Fruit fly (Drosophila melanogaster) whole organism, prepupa: ENCODE measurements around the gene dbr.

Source experiments
- CG7368 ChIP-seq: fragments of 200-800 bp; sonication (Bioruptor generic); optimal IDR thresholded peaks from 3 replicates; lab custom pipeline; 2016; ENCODE audit warnings: missing biosample characterization, missing genetic modification characterization
- achi ChIP-seq: fragments of 200-800 bp; sonication (Bioruptor generic); optimal IDR thresholded peaks from 3 replicates; lab custom pipeline; 2016; ENCODE audit warnings: missing biosample characterization, missing genetic modification characterization
- dac ChIP-seq: fragments of 200-800 bp; sonication (Bioruptor generic); optimal IDR thresholded peaks from 2 replicates; lab custom pipeline; 2017; ENCODE audit warnings: missing biosample characterization, mild to moderate bottlenecking, missing genetic modification characterization
- dsx ChIP-seq: fragments of 200-800 bp; optimal IDR thresholded peaks from 3 replicates; lab custom pipeline; 2019; ENCODE audit warnings: missing biosample characterization, mild to moderate bottlenecking, missing genetic modification characterization, moderate library complexity; ENCODE audit not compliant: poor library complexity, severe bottlenecking
- eg ChIP-seq: fragments of 200-800 bp; sonication (Bioruptor generic); IDR thresholded peaks from 3 replicates; pipeline ENCODE4 v1.3.6; 2022; ENCODE audit warnings: missing biosample characterization, missing genetic modification characterization

- TF ChIP-seq dac (GFP tag; lab: Kevin White, UChicago) (no peak), achi (GFP tag; lab: Kevin White, UChicago) (no peak), eg (no peak), dsx (no peak), CG7368 (GFP tag; lab: Kevin White, UChicago) (no peak)
Measured at dm6 chr2L:53108-53507, 13.2 kb upstream of the dbr start.
